Worm (Caenorhabditis elegans) whole organism, L2 larva: ENCODE results near the gene F01G10.5.

ENCODE experiments used
- C34F6.9 ChIP-seq: fragments of 150-350 bp; optimal IDR thresholded peaks from 2 replicates; lab custom pipeline; 2014; ENCODE audit warnings: missing biosample characterization, missing genetic modification characterization
- F13H6.1 ChIP-seq: sonication (generic microtip); optimal IDR thresholded peaks from 2 replicates; lab custom pipeline; 2016; ENCODE audit warnings: missing genetic modification characterization, missing compliant biosample characterization
- Y55F3AM.14 ChIP-seq: fragments of 200-800 bp; sonication (Bioruptor generic); optimal IDR thresholded peaks from 2 replicates; lab custom pipeline; 2018; ENCODE audit warnings: mild to moderate bottlenecking, missing genetic modification characterization, missing compliant biosample characterization
- ZK546.5 ChIP-seq: sonication (generic microtip); optimal IDR thresholded peaks from 2 replicates; lab custom pipeline; 2017; ENCODE audit warnings: missing biosample characterization, missing genetic modification characterization
- aly-2 ChIP-seq: fragments of 150-350 bp; optimal IDR thresholded peaks from 2 replicates; lab custom pipeline; 2014; ENCODE audit warnings: missing biosample characterization, missing genetic modification characterization
- ama-1 ChIP-seq: fragments of 150-350 bp; optimal IDR thresholded peaks from 2 replicates; lab custom pipeline; 2018; ENCODE audit warnings: inconsistent platforms
- blmp-1 ChIP-seq: sonication (generic microtip); optimal IDR thresholded peaks from 2 replicates; lab custom pipeline; 2017; ENCODE audit warnings: missing genetic modification characterization, mild to moderate bottlenecking, missing compliant biosample characterization, antibody characterized with exemption, moderate library complexity; ENCODE audit not compliant: insufficient read depth
- ceh-16 ChIP-seq: fragments of 150-350 bp; optimal IDR thresholded peaks from 2 replicates; lab custom pipeline; 2014; ENCODE audit warnings: missing biosample characterization, missing genetic modification characterization
- crh-2 ChIP-seq: sonication (generic microtip); optimal IDR thresholded peaks from 2 replicates; lab custom pipeline; 2017; ENCODE audit warnings: missing biosample characterization, missing genetic modification characterization
- dmd-4 ChIP-seq: sonication (generic microtip); optimal IDR thresholded peaks from 2 replicates; lab custom pipeline; 2017; ENCODE audit warnings: missing biosample characterization, missing genetic modification characterization
- egl-27 ChIP-seq: sonication (generic microtip); optimal IDR thresholded peaks from 3 replicates; lab custom pipeline; 2017; ENCODE audit warnings: missing biosample characterization, missing genetic modification reagents, missing genetic modification characterization
- elt-1 ChIP-seq: fragments of 150-350 bp; optimal IDR thresholded peaks from 2 replicates; lab custom pipeline; 2014; ENCODE audit warnings: missing biosample characterization, missing genetic modification characterization
- elt-3 ChIP-seq: sonication (generic microtip); optimal IDR thresholded peaks from 2 replicates; lab custom pipeline; 2017; ENCODE audit warnings: missing biosample characterization, missing genetic modification characterization
- fos-1 ChIP-seq: fragments of 150-350 bp; optimal IDR thresholded peaks from 2 replicates; lab custom pipeline; 2014; ENCODE audit warnings: missing biosample characterization, missing genetic modification characterization
- gmeb-1 ChIP-seq: fragments of 150-350 bp; optimal IDR thresholded peaks from 2 replicates; lab custom pipeline; 2014; ENCODE audit warnings: missing biosample characterization, missing genetic modification characterization
- lin-11 ChIP-seq: fragments of 150-350 bp; sonication (generic microtip); optimal IDR thresholded peaks from 2 replicates; lab custom pipeline; 2014; ENCODE audit warnings: missing biosample characterization, missing genetic modification characterization, inconsistent platforms, mixed read lengths
- lin-13 ChIP-seq: fragments of 150-350 bp; optimal IDR thresholded peaks from 2 replicates; lab custom pipeline; 2014; ENCODE audit warnings: missing biosample characterization, missing genetic modification reagents, missing genetic modification characterization
- lsy-2 ChIP-seq, 2 experiments: fragments of 150-350 bp in 1 of 2; sonication (generic microtip) in 1 of 2; optimal IDR thresholded peaks; 2 replicates each; lab custom pipeline; 2014 to 2017; ENCODE audit warnings: missing biosample characterization in 2 of 2, missing genetic modification characterization in 2 of 2
- mab-5 ChIP-seq: fragments of 150-350 bp; optimal IDR thresholded peaks from 2 replicates; lab custom pipeline; 2014; ENCODE audit warnings: missing biosample characterization, missing genetic modification characterization
- mbf-1 ChIP-seq: sonication (generic microtip); optimal IDR thresholded peaks from 2 replicates; lab custom pipeline; 2017; ENCODE audit warnings: missing biosample characterization, missing genetic modification characterization
- mdl-1 ChIP-seq, 2 experiments: fragments of 150-350 bp in 1 of 2; sonication (generic microtip) in 1 of 2; optimal IDR thresholded peaks; 2 replicates each; lab custom pipeline; 2017; ENCODE audit warnings: missing biosample characterization in 2 of 2, missing genetic modification characterization in 2 of 2
- nhr-11 ChIP-seq: fragments of 150-350 bp; optimal IDR thresholded peaks from 2 replicates; lab custom pipeline; 2014; ENCODE audit warnings: missing biosample characterization, missing genetic modification characterization
- nhr-12 ChIP-seq: fragments of 150-350 bp; optimal IDR thresholded peaks from 2 replicates; lab custom pipeline; 2014; ENCODE audit warnings: missing biosample characterization, missing genetic modification characterization
- nhr-129 ChIP-seq: fragments of 150-350 bp; optimal IDR thresholded peaks from 2 replicates; lab custom pipeline; 2014; ENCODE audit warnings: missing biosample characterization, missing genetic modification characterization
- nhr-21 ChIP-seq: fragments of 150-350 bp; optimal IDR thresholded peaks from 2 replicates; lab custom pipeline; 2014; ENCODE audit warnings: missing biosample characterization, missing genetic modification characterization
- nhr-23 ChIP-seq: fragments of 150-350 bp; optimal IDR thresholded peaks from 2 replicates; lab custom pipeline; 2014; ENCODE audit warnings: missing biosample characterization, missing genetic modification reagents, missing genetic modification characterization
- nhr-25 ChIP-seq: fragments of 150-350 bp; sonication (generic microtip); optimal IDR thresholded peaks from 3 replicates; lab custom pipeline; 2014; ENCODE audit warnings: missing biosample characterization, missing genetic modification characterization
- nhr-6 ChIP-seq: fragments of 150-350 bp; optimal IDR thresholded peaks from 2 replicates; lab custom pipeline; 2014; ENCODE audit warnings: missing biosample characterization, missing genetic modification characterization
- peb-1 ChIP-seq: fragments of 150-350 bp; optimal IDR thresholded peaks from 2 replicates; lab custom pipeline; 2014; ENCODE audit warnings: missing biosample characterization, missing genetic modification characterization
- skn-1 ChIP-seq: sonication (generic microtip); optimal IDR thresholded peaks from 2 replicates; lab custom pipeline; 2017; ENCODE audit warnings: missing biosample characterization, missing genetic modification characterization
- sma-3 ChIP-seq: sonication (generic microtip); optimal IDR thresholded peaks from 2 replicates; lab custom pipeline; 2016; ENCODE audit warnings: missing genetic modification reagents, missing genetic modification characterization, missing compliant biosample characterization
- sma-9 ChIP-seq, 2 experiments: fragments of 150-350 bp in 1 of 2; sonication (generic microtip) in 1 of 2; optimal IDR thresholded peaks; 2 replicates each; lab custom pipeline; 2014 to 2016; ENCODE audit warnings: missing genetic modification characterization in 2 of 2, mild to moderate bottlenecking in 1 of 2, missing biosample characterization in 1 of 2, missing compliant biosample characterization in 1 of 2, missing genetic modification reagents in 1 of 2, moderate library complexity in 1 of 2
- unc-39 ChIP-seq: fragments of 150-350 bp; optimal IDR thresholded peaks from 2 replicates; lab custom pipeline; 2014; ENCODE audit warnings: missing biosample characterization, missing genetic modification characterization
- unc-55 ChIP-seq: fragments of 150-350 bp; sonication (generic microtip); optimal IDR thresholded peaks from 3 replicates; lab custom pipeline; 2014; ENCODE audit warnings: missing biosample characterization, missing genetic modification reagents, missing genetic modification characterization
- unc-62 ChIP-seq: fragments of 150-350 bp; optimal IDR thresholded peaks from 2 replicates; lab custom pipeline; 2014; ENCODE audit warnings: missing biosample characterization, missing genetic modification reagents, missing genetic modification characterization
- zag-1 ChIP-seq: fragments of 150-350 bp; optimal IDR thresholded peaks from 2 replicates; lab custom pipeline; 2014; ENCODE audit warnings: missing biosample characterization, missing genetic modification characterization
- ztf-11 ChIP-seq: sonication (generic microtip); optimal IDR thresholded peaks from 2 replicates; lab custom pipeline; 2017; ENCODE audit warnings: missing biosample characterization, missing genetic modification characterization

Gene F01G10.5

DNA sequence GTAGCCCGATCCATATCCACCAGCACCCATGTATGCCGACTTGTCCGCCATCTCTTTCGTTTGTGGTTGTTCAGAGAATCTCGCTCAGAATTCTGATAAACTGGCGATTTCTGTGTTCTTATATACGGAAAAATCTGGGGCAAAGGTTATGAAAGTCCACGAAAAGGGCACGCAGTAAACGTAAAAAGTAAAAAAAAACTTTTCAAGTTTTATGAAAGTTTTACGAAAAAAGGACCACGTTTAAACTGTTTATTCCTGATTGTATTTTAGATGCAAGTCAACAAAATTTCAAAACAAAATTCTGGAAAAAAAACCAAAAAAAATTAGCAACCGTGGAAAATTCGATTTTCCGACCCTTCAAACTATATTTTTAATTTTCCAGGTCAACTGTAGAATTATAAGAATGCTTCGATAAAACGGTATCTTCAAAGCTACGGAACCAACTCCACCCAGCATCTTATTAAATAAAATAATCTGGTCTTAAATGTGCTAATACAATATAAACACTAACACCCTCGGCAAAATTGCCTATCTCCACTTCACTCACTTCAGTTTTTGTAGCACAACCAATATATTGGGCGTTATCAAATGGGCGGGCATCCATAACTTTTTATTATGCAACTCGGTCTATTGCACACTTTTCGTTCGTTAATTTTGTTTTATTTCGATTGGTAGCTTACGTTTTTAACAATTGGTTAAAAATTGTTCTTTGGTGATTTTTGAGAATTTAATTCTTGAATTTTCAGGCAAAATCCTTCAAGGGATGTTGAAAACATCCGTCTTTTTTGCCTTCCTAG lies 38.5 kb upstream of the F01G10.5 start, which contains the start of the genes nspd-7 and Y43C5A.2:
Gene nspd-7, minus strand, starts transcription at position 51 of the 797 bp plus-strand sequence.
Gene Y43C5A.2, plus strand, starts transcription at position 747 of the 797 bp plus-strand sequence.
- TF ChIP-seq crh-2 (tag; lab: Kevin White, UChicago) = peak; percentile 9
- TF ChIP-seq nhr-21 (tag; lab: Kevin White, UChicago) = no peak
- TF ChIP-seq, all 48 proteins: peak for 1

DNA sequence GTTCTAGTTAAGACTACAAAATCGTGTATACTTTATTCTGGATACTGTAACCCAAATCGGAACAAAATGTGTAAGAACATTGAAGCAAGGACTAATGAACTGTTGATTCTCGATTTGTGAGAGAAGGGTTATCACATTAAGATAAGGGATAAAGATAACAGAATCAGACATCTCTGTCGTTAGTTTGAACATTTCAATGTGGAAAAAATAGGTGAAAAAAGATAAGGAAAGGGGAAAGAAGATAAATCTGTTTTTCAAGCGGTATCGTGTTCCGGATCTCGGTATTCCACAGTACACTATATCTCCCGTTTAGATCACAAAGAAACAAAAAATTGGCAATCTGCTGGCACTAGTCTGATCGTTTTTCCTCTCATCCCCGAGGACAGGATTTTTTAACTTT lies 30.2 kb upstream of the F01G10.5 start:
- TF ChIP-seq mdl-1 (tag; optimal IDR thresholded peaks at IDR 0.05; lab: Kevin White, UChicago) = no peak
- TF ChIP-seq egl-27 (tag; lab: Kevin White, UChicago) = peak; percentile 46
- peak; percentile 19 for TF ChIP-seq blmp-1 (tag; lab: Kevin White, UChicago)
- TF ChIP-seq elt-1 = peak; percentile 86
- TF ChIP-seq ceh-16 = peak; percentile 5
- peak; percentile 63 for TF ChIP-seq nhr-21 (tag; lab: Kevin White, UChicago)
- no peak for TF ChIP-seq unc-62 (GFP tag; lab: Kevin White, UChicago)
- peak; percentile 49 for TF ChIP-seq sma-9 (GFP tag; optimal IDR thresholded peaks at IDR 0.05; lab: Kevin White, UChicago)
- no peak for TF ChIP-seq sma-9 (tag; optimal IDR thresholded peaks at IDR 0.05; lab: Kevin White, UChicago)
- TF ChIP-seq nhr-129 = no peak
- no peak for TF ChIP-seq mbf-1 (tag; lab: Kevin White, UChicago)
- peak; percentile 7 for TF ChIP-seq fos-1
- TF ChIP-seq lsy-2 (tag; optimal IDR thresholded peaks at IDR 0.05; lab: Kevin White, UChicago) = peak in 1 of 2 experiments; percentile 25
- TF ChIP-seq nhr-6 (tag; lab: Kevin White, UChicago) = no peak

DNA sequence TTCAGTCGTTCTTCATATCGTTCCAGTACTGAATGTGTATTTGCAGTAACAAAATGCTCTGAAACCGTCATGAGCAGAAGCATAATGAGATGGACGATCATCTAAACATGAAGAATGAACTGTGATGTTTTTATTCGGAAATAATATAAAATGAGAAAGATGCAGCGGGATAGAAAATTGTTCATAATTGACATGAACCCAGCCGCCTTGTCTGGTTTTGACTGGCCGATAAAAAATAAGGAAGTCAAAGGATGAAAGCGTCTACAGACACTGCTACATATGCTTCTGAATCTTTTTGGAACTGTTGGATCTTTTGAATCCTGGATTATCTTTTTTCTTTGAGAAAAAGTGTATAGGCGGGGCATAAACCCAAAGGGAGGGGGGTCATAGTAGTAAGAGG lies 28.7 kb upstream of the F01G10.5 start, which contains the start of gene F01G10.9:
Gene F01G10.9, minus strand, starts transcription at position 101 of the 400 bp plus-strand sequence.
- no peak for TF ChIP-seq zag-1 (tag; lab: Kevin White, UChicago)
- no peak for TF ChIP-seq nhr-25
- no peak for TF ChIP-seq mdl-1 (tag; optimal IDR thresholded peaks at IDR 0.05; lab: Kevin White, UChicago)
- TF ChIP-seq nhr-21 (tag; lab: Kevin White, UChicago) = no peak
- no peak for TF ChIP-seq fos-1
- TF ChIP-seq unc-55 (GFP tag; lab: Kevin White, UChicago) = no peak
- no peak for TF ChIP-seq unc-39
- TF ChIP-seq nhr-12 = no peak
- no peak for TF ChIP-seq nhr-23 (tag; lab: Kevin White, UChicago)
- no peak for TF ChIP-seq ztf-11 (tag; lab: Kevin White, UChicago)
- no peak for TF ChIP-seq mbf-1 (tag; lab: Kevin White, UChicago)
- no peak for TF ChIP-seq sma-3 (GFP tag; lab: Kevin White, UChicago)
- no peak for TF ChIP-seq lin-13 (GFP tag; lab: Kevin White, UChicago)

DNA sequence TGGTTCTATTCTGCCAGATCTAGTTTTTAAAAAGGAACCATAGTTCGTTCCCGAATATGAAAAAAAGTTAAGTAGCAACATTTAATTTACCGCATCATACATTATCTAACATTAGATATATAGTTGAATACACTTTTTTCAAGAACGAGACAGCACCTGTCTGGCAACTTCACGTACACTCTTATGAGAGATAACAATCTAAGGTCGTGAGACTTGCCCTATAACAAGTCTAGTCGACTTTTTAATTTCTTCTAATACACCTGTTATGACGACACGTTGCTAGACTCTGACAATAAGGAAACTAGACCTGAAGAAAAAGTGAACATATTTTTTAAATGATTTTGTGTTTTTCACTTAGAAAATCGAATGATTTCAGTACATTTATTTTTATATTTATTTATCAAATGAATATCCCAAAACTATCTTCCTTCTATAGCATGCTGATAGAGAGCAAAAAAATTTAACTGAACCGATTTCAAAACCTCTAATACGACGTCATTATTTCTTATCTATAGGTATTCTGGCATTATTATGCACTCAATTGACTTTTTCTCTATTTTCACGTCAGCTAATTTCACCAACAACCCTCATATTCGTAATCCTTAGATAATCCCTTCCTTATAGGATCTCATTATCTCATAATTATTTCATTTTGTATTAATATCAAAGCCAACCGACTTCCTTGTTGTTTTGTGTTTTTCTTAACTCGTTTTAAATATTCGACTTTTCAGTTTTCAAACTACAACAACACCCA lies 22.2 kb upstream of the F01G10.5 start:
- TF ChIP-seq sma-9 (GFP tag; optimal IDR thresholded peaks at IDR 0.05; lab: Kevin White, UChicago) (peak; percentile 3), sma-9 (tag; optimal IDR thresholded peaks at IDR 0.05; lab: Kevin White, UChicago) (no peak), lsy-2 (tag; optimal IDR thresholded peaks at IDR 0.05; lab: Kevin White, UChicago) (peak in 1 of 2 experiments; percentile 8), C34F6.9 (tag; lab: Kevin White, UChicago) (no peak), fos-1 (peak; percentile 13), peb-1 (tag; lab: Kevin White, UChicago) (no peak), nhr-6 (tag; lab: Kevin White, UChicago) (no peak), crh-2 (tag; lab: Kevin White, UChicago) (peak; percentile 50), ama-1 (lab: Kevin White, UChicago) (no peak)

DNA sequence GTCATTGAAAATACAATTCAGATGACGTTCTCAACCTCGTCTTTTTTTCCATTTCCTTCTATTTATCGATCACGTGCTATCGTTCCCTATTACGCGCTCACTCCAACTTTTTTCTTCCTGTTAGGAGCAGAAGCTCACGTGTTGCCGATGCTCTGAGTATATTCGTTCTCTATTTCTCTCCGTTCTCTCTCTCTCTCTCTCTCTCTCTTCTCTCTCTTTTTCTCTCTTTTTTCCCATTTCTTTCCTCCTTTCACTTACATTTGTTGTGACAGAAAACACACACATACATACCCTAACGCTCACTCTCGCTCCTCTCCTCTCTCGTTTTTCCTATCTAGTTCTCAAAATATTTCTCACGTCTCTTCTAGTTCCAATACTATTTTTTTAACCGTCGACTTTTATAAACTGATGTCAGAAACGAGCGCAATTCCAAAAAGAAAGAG lies 21.5 kb upstream of the F01G10.5 start:
- peak; percentile 96 for TF ChIP-seq F13H6.1 (tag; lab: Kevin White, UChicago)
- peak; percentile 93 for TF ChIP-seq nhr-6 (tag; lab: Kevin White, UChicago)
- peak; percentile 87 for TF ChIP-seq zag-1 (tag; lab: Kevin White, UChicago)
- peak; percentile 33 for TF ChIP-seq nhr-12
- TF ChIP-seq nhr-25 = peak; percentile 7
- TF ChIP-seq unc-55 (GFP tag; lab: Kevin White, UChicago) = peak; percentile 89
- peak; percentile 78 for TF ChIP-seq gmeb-1 (tag; lab: Kevin White, UChicago)
- TF ChIP-seq mdl-1 (tag; optimal IDR thresholded peaks at IDR 0.05; lab: Kevin White, UChicago) = peak; percentile 80 to 98
- TF ChIP-seq mbf-1 (tag; lab: Kevin White, UChicago) = no peak
- no peak for TF ChIP-seq aly-2 (tag; lab: Kevin White, UChicago)
- TF ChIP-seq Y55F3AM.14 (GFP tag; lab: Kevin White, UChicago) = peak; percentile 52
- no peak for TF ChIP-seq unc-39
- TF ChIP-seq lsy-2 (tag; optimal IDR thresholded peaks at IDR 0.05; lab: Kevin White, UChicago) = peak; percentile 65 to 92
- peak; percentile 31 for TF ChIP-seq nhr-11 (tag; lab: Kevin White, UChicago)
- TF ChIP-seq unc-62 (GFP tag; lab: Kevin White, UChicago) = peak; percentile 73
- TF ChIP-seq dmd-4 (tag; lab: Kevin White, UChicago) = no peak
- TF ChIP-seq lin-11 (tag; lab: Kevin White, UChicago) = no peak
- peak; percentile 83 for TF ChIP-seq nhr-21 (tag; lab: Kevin White, UChicago)
- peak; percentile 69 for TF ChIP-seq skn-1 (tag; lab: Kevin White, UChicago)
- TF ChIP-seq C34F6.9 (tag; lab: Kevin White, UChicago) = peak; percentile 98
- peak; percentile 100 for TF ChIP-seq crh-2 (tag; lab: Kevin White, UChicago)
- peak; percentile 75 for TF ChIP-seq mab-5 (tag; lab: Kevin White, UChicago)
- TF ChIP-seq ZK546.5 (tag; lab: Kevin White, UChicago) = no peak
- peak; percentile 96 for TF ChIP-seq nhr-129
- no peak for TF ChIP-seq elt-3 (tag; lab: Kevin White, UChicago)
- peak; percentile 97 for TF ChIP-seq sma-9 (GFP tag; optimal IDR thresholded peaks at IDR 0.05; lab: Kevin White, UChicago)
- TF ChIP-seq sma-9 (tag; optimal IDR thresholded peaks at IDR 0.05; lab: Kevin White, UChicago) = no peak
